Worm (Caenorhabditis elegans) whole organism, midembryonic: Measurements from ENCODE around the gene K12H4.5.

ENCODE experiments used
- klf-2 ChIP-seq: fragments of 200-800 bp; sonication (Bioruptor generic); conservative IDR thresholded peaks from 2 replicates; pipeline ENCODE4 v1.3.6; 2022; ENCODE audit warnings: missing genetic modification reagents, missing genetic modification characterization, missing compliant biosample characterization
- med-1 ChIP-seq: sonication (generic microtip); optimal IDR thresholded peaks from 2 replicates; lab custom pipeline; 2017; ENCODE audit warnings: missing genetic modification characterization, mild to moderate bottlenecking, missing compliant biosample characterization, antibody characterized with exemption, missing genetic modification reagents; ENCODE audit not compliant: insufficient read depth

DNA sequence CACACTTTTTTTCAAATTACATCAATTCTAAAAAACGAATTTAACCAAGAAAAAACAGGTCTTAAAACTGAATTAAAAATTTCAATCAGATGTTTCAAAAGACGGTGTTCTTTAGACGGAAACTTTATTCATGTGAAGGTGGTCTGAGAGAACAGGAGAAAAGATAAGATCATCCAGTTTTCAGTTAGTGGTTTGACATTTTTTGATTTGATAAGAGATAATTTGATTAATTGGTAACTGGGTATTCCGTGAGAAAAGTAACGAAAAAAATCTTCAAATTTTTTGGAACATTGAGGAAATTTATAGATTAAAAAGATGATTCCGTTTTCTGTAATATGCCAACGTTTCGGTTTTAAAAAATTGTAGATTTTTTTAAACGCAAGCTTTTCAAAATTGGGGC lies 7.8 kb upstream of the K12H4.5 start:
- TF ChIP-seq klf-2 (GFP tag; lab: Robert Waterston, UW) (no peak), med-1 (no peak)
